Worm (Caenorhabditis elegans) whole organism, young adult: ENCODE data around the gene ZC395.11.

Experiments used
- F22D6.2 ChIP-seq: sonication (generic microtip); optimal IDR thresholded peaks from 2 replicates; lab custom pipeline; 2016; ENCODE audit warnings: mild to moderate bottlenecking, missing genetic modification characterization, missing compliant biosample characterization
- F37B4.10 ChIP-seq: fragments of 200-800 bp; sonication (Bioruptor generic); IDR thresholded peaks from 2 replicates; pipeline ENCODE4 v1.3.6; 2022; ENCODE audit warnings: missing genetic modification characterization, missing compliant biosample characterization
- F39B2.1 ChIP-seq: fragments of 200-800 bp; sonication (Bioruptor generic); IDR thresholded peaks from 2 replicates; pipeline ENCODE4 v1.3.6; 2022; ENCODE audit warnings: missing genetic modification reagents, missing genetic modification characterization, missing compliant biosample characterization
- F52B5.7 ChIP-seq: sonication (generic microtip); optimal IDR thresholded peaks from 2 replicates; lab custom pipeline; 2016; ENCODE audit warnings: mild to moderate bottlenecking, missing genetic modification characterization, missing compliant biosample characterization
- F57A8.1 ChIP-seq: fragments of 200-800 bp; sonication (Bioruptor generic); optimal IDR thresholded peaks from 2 replicates; lab custom pipeline; 2018; ENCODE audit warnings: mild to moderate bottlenecking, missing genetic modification characterization, moderate library complexity, missing compliant biosample characterization
- K12H6.12 ChIP-seq: fragments of 200-800 bp; sonication (Bioruptor generic); optimal IDR thresholded peaks from 2 replicates; lab custom pipeline; 2018; ENCODE audit warnings: mild to moderate bottlenecking, missing genetic modification characterization, missing compliant biosample characterization
- T07F8.4 ChIP-seq: sonication (generic microtip); optimal IDR thresholded peaks from 2 replicates; lab custom pipeline; 2016; ENCODE audit warnings: mild to moderate bottlenecking, missing genetic modification characterization, moderate library complexity, missing compliant biosample characterization
- Y53F4B.3 ChIP-seq: fragments of 200-800 bp; sonication (Bioruptor generic); IDR thresholded peaks from 2 replicates; pipeline ENCODE4 v1.3.6; 2022; ENCODE audit warnings: missing genetic modification reagents, missing genetic modification characterization, missing compliant biosample characterization
- Y95B8A.8 ChIP-seq: fragments of 200-800 bp; sonication (Bioruptor generic); IDR thresholded peaks from 2 replicates; pipeline ENCODE4 v1.3.6; 2022; ENCODE audit warnings: missing genetic modification reagents, missing genetic modification characterization, missing compliant biosample characterization
- ZK185.1 ChIP-seq: sonication (generic microtip); optimal IDR thresholded peaks from 2 replicates; lab custom pipeline; 2016; ENCODE audit warnings: mild to moderate bottlenecking, missing genetic modification characterization, missing compliant biosample characterization; ENCODE audit not compliant: poor library complexity, severe bottlenecking
- ama-1 ChIP-seq, 3 experiments: fragments of 150-350 bp in 1 of 3; sonication (generic microtip) in 2 of 3; optimal IDR thresholded peaks; 2 replicates each; lab custom pipeline; 2014 to 2018; ENCODE audit warnings: missing biosample characterization in 2 of 3, missing genetic modification characterization in 2 of 3, missing genetic modification reagents in 2 of 3
- athp-1 ChIP-seq: sonication (generic microtip); optimal IDR thresholded peaks from 2 replicates; lab custom pipeline; 2017; ENCODE audit warnings: mild to moderate bottlenecking, missing genetic modification characterization, missing compliant biosample characterization
- ccch-3 ChIP-seq: fragments of 200-800 bp; sonication (Bioruptor generic); optimal IDR thresholded peaks from 2 replicates; lab custom pipeline; 2018; ENCODE audit warnings: mild to moderate bottlenecking, missing genetic modification characterization, missing compliant biosample characterization
- cebp-1 ChIP-seq, 2 experiments: fragments of 200-800 bp in 1 of 2; sonication (Bioruptor generic) in 1 of 2; sonication (generic microtip) in 1 of 2; IDR thresholded peaks in 1 of 2; optimal IDR thresholded peaks in 1 of 2; 2 replicates each; pipeline versions ENCODE4 v1.3.6 to Lab custom; 2017 to 2022; ENCODE audit warnings: missing compliant biosample characterization in 2 of 2, missing genetic modification characterization in 2 of 2, mild to moderate bottlenecking in 1 of 2, missing genetic modification reagents in 1 of 2, moderate library complexity in 1 of 2
- ceh-91 ChIP-seq: fragments of 200-800 bp; sonication (Bioruptor generic); IDR thresholded peaks from 2 replicates; pipeline ENCODE4 v1.3.6; 2022; ENCODE audit warnings: missing genetic modification reagents, missing genetic modification characterization, missing compliant biosample characterization
- die-1 ChIP-seq: sonication (generic microtip); optimal IDR thresholded peaks from 2 replicates; lab custom pipeline; 2016; ENCODE audit warnings: missing genotype, mild to moderate bottlenecking, missing genetic modification characterization, missing compliant biosample characterization
- efl-1 ChIP-seq: fragments of 150-350 bp; optimal IDR thresholded peaks from 2 replicates; lab custom pipeline; 2014; ENCODE audit warnings: missing biosample characterization, missing genetic modification reagents, missing genetic modification characterization
- egrh-3 ChIP-seq: fragments of 200-800 bp; sonication (Bioruptor generic); IDR thresholded peaks from 2 replicates; pipeline ENCODE4 v1.3.6; 2022; ENCODE audit warnings: missing genetic modification reagents, missing genetic modification characterization, missing compliant biosample characterization
- gei-17 ChIP-seq: fragments of 200-800 bp; sonication (Bioruptor generic); optimal IDR thresholded peaks from 2 replicates; lab custom pipeline; 2018; ENCODE audit warnings: mild to moderate bottlenecking, missing genetic modification characterization, missing compliant biosample characterization
- hlh-12 ChIP-seq: sonication (generic microtip); optimal IDR thresholded peaks from 2 replicates; lab custom pipeline; 2016; ENCODE audit warnings: missing genetic modification characterization, missing compliant biosample characterization
- hmg-1.2 ChIP-seq: fragments of 200-800 bp; sonication (Bioruptor generic); IDR thresholded peaks from 2 replicates; pipeline ENCODE4 v1.3.6; 2022; ENCODE audit warnings: missing genetic modification reagents, missing genetic modification characterization, missing compliant biosample characterization
- let-607 ChIP-seq, 2 experiments: fragments of 200-800 bp in 1 of 2; sonication (Bioruptor generic) in 1 of 2; sonication (generic microtip) in 1 of 2; optimal IDR thresholded peaks; 2 replicates each; lab custom pipeline; 2016 to 2018; ENCODE audit warnings: mild to moderate bottlenecking in 2 of 2, missing compliant biosample characterization in 2 of 2, missing genetic modification characterization in 2 of 2, moderate library complexity in 2 of 2, missing genotype in 1 of 2
- lin-40 ChIP-seq: sonication (generic microtip); optimal IDR thresholded peaks from 2 replicates; lab custom pipeline; 2016; ENCODE audit warnings: missing genetic modification characterization, mild to moderate bottlenecking, missing compliant biosample characterization, missing genotype, missing genetic modification reagents
- lir-1 ChIP-seq: fragments of 200-800 bp; sonication (Bioruptor generic); conservative IDR thresholded peaks from 2 replicates; pipeline ENCODE4 v1.3.6; 2022; ENCODE audit warnings: missing genetic modification reagents, missing genetic modification characterization, missing compliant biosample characterization
- madf-10 ChIP-seq: sonication (generic microtip); optimal IDR thresholded peaks from 2 replicates; lab custom pipeline; 2016; ENCODE audit warnings: mild to moderate bottlenecking, missing genetic modification characterization, missing compliant biosample characterization
- madf-3 ChIP-seq: fragments of 200-800 bp; sonication (Bioruptor generic); IDR thresholded peaks from 2 replicates; pipeline ENCODE4 v1.3.6; 2022; ENCODE audit warnings: missing genetic modification reagents, missing genetic modification characterization, missing compliant biosample characterization
- madf-6 ChIP-seq: fragments of 200-800 bp; sonication (Bioruptor generic); IDR thresholded peaks from 2 replicates; pipeline ENCODE4 v1.3.6; 2022; ENCODE audit warnings: missing genetic modification reagents, missing genetic modification characterization, missing compliant biosample characterization
- madf-8 ChIP-seq: fragments of 200-800 bp; sonication (Bioruptor generic); conservative IDR thresholded peaks from 2 replicates; pipeline ENCODE4 v1.3.6; 2022; ENCODE audit warnings: missing genetic modification reagents, missing genetic modification characterization, missing compliant biosample characterization
- mcd-1 ChIP-seq: fragments of 200-800 bp; sonication (Bioruptor generic); IDR thresholded peaks from 2 replicates; pipeline ENCODE4 v1.3.6; 2022; ENCODE audit warnings: missing genetic modification reagents, missing genetic modification characterization, missing compliant biosample characterization
- mes-4 ChIP-seq: sonication (generic microtip); optimal IDR thresholded peaks from 2 replicates; lab custom pipeline; 2016; ENCODE audit warnings: missing genotype, missing genetic modification characterization, missing compliant biosample characterization
- nfyb-1 ChIP-seq: fragments of 200-800 bp; sonication (Bioruptor generic); IDR thresholded peaks from 2 replicates; pipeline ENCODE4 v1.3.6; 2022; ENCODE audit warnings: missing genetic modification reagents, missing genetic modification characterization, missing compliant biosample characterization
- nhr-27 ChIP-seq: fragments of 200-800 bp; sonication (Bioruptor generic); optimal IDR thresholded peaks from 2 replicates; lab custom pipeline; 2018; ENCODE audit warnings: mild to moderate bottlenecking, missing genetic modification characterization, moderate library complexity, missing compliant biosample characterization
- nhr-80 ChIP-seq: sonication (generic microtip); optimal IDR thresholded peaks from 2 replicates; lab custom pipeline; 2016; ENCODE audit warnings: missing genetic modification characterization, missing compliant biosample characterization
- nhr-90 ChIP-seq: sonication (generic microtip); optimal IDR thresholded peaks from 2 replicates; lab custom pipeline; 2016; ENCODE audit warnings: missing genotype, mild to moderate bottlenecking, missing genetic modification characterization, missing compliant biosample characterization
- pha-4 ChIP-seq: fragments of 150-350 bp; sonication (generic microtip); optimal IDR thresholded peaks from 2 replicates; lab custom pipeline; 2014; ENCODE audit warnings: missing biosample characterization, missing genetic modification reagents, missing genetic modification characterization
- snpc-3.4 ChIP-seq: sonication (generic microtip); optimal IDR thresholded peaks from 2 replicates; lab custom pipeline; 2017; ENCODE audit warnings: missing genetic modification characterization, mild to moderate bottlenecking, missing compliant biosample characterization, antibody characterized with exemption, moderate library complexity, missing genotype, missing genetic modification reagents
- tbx-9 ChIP-seq: sonication (generic microtip); optimal IDR thresholded peaks from 2 replicates; lab custom pipeline; 2016; ENCODE audit warnings: borderline replicate concordance, missing genetic modification characterization, inconsistent platforms, missing compliant biosample characterization
- unc-62 ChIP-seq: fragments of 150-350 bp; optimal IDR thresholded peaks from 2 replicates; lab custom pipeline; 2014; ENCODE audit warnings: missing biosample characterization, missing genetic modification reagents, missing genetic modification characterization
- xnd-1 ChIP-seq: sonication (generic microtip); optimal IDR thresholded peaks from 2 replicates; lab custom pipeline; 2016; ENCODE audit warnings: missing genotype, missing genetic modification reagents, missing genetic modification characterization, missing compliant biosample characterization
- zfh-2 ChIP-seq: fragments of 200-800 bp; sonication (Bioruptor generic); conservative IDR thresholded peaks from 2 replicates; pipeline ENCODE4 v1.3.6; 2022; ENCODE audit warnings: missing genetic modification reagents, missing genetic modification characterization, missing compliant biosample characterization
- zim-3 ChIP-seq: sonication (generic microtip); optimal IDR thresholded peaks from 2 replicates; lab custom pipeline; 2017; ENCODE audit warnings: mild to moderate bottlenecking, missing genetic modification characterization, moderate library complexity, missing compliant biosample characterization
- ztf-25 ChIP-seq: fragments of 200-800 bp; sonication (Bioruptor generic); IDR thresholded peaks from 2 replicates; pipeline ENCODE4 v1.3.6; 2022; ENCODE audit warnings: missing genetic modification reagents, missing genetic modification characterization, missing compliant biosample characterization
- ztf-28 ChIP-seq: fragments of 200-800 bp; sonication (Bioruptor generic); IDR thresholded peaks from 2 replicates; pipeline ENCODE4 v1.3.6; 2022; ENCODE audit warnings: missing genetic modification reagents, missing genetic modification characterization, missing compliant biosample characterization
- ztf-3 ChIP-seq: fragments of 200-800 bp; sonication (Bioruptor generic); optimal IDR thresholded peaks from 2 replicates; lab custom pipeline; 2018; ENCODE audit warnings: mild to moderate bottlenecking, missing genetic modification characterization, missing compliant biosample characterization

The ZC395.11 gene

DNA sequence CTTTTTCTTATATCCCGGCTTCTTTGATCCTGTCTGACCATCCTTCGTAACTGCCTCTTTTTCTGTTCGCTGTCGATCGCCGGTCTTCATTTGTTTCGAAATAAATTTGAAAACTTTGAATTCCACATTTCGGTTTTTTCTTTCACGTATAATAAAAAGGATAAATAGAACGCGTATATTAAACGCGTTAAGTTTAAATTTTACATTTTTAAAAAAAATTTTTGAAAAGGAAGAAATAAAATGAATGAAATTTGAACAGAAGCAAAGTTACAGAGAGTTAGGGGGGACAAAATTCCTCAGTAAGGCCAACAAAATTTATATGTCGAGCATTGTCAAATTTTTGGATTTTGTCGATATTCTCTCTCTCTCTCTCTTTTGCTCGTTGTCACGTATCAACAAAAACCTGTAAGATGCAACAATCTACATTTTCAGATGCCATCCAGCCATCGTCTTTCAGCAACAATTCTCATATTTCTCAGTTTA is 15.7 kb upstream of the ZC395.11 start, which contains the start of the genes T15B12.2 and F52C9.5:
Gene T15B12.2 (minus strand): TSS at position 101 of the 483 bp plus-strand sequence.
Gene F52C9.5 (plus strand): TSS at position 433 of the 483 bp plus-strand sequence.
- TF ChIP-seq gei-17 (GFP tag; lab: Kevin White, UChicago) (no peak), ztf-25 (no peak), zim-3 (tag; lab: Kevin White, UChicago) (no peak), hlh-12 (no peak), ztf-28 (GFP tag; lab: Robert Waterston, UW) (no peak), snpc-3.4 (tag; lab: Kevin White, UChicago) (no peak), nhr-80 (tag; lab: Kevin White, UChicago) (no peak), nfyb-1 (GFP tag; lab: Robert Waterston, UW) (no peak), F57A8.1 (no peak), lir-1 (GFP tag; lab: Robert Waterston, UW) (no peak), xnd-1 (tag; lab: Kevin White, UChicago) (no peak), ZK185.1 (tag; lab: Kevin White, UChicago) (no peak), mcd-1 (GFP tag; lab: Robert Waterston, UW) (no peak), hmg-1.2 (GFP tag; lab: Robert Waterston, UW) (no peak), nhr-90 (no peak), madf-10 (tag; lab: Kevin White, UChicago) (no peak), tbx-9 (tag; lab: Kevin White, UChicago) (no peak), ccch-3 (GFP tag; lab: Kevin White, UChicago) (no peak), Y53F4B.3 (no peak)

DNA sequence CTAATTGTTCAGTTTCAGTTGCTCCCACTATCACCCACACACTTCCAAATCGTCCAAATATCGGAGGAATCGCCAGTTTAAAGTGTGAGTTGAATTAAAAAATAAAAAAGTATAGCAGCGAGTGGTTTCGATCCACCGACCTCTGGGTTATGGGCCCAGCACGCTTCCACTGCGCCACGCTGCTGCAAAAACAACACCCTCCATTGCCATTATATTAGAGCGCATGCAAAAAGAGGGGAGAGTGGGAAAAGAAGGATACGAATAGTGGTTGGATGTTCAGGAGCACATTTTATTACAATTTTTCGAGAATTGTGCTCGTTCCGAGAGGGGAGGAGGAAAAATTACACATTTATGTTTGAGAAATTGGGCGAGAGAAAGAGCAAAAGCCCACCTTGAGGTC is 8.8 kb upstream of the ZC395.11 start:
- TF ChIP-seq egrh-3 (GFP tag; lab: Robert Waterston, UW) = 0 out of 2 replicates have a peak, but pooled peaks have one; percentile 29
- TF ChIP-seq zfh-2 = no peak
- TF ChIP-seq nhr-27 (tag; lab: Kevin White, UChicago) = no peak
- TF ChIP-seq snpc-3.4 (tag; lab: Kevin White, UChicago) = peak; percentile 58
- TF ChIP-seq F37B4.10 = no peak
- no peak for TF ChIP-seq gei-17 (GFP tag; lab: Kevin White, UChicago)
- 0 out of 2 replicates have a peak, but pooled peaks have one; percentile 41 for TF ChIP-seq ztf-28 (GFP tag; lab: Robert Waterston, UW)
- peak; percentile 93 for TF ChIP-seq die-1 (tag; lab: Kevin White, UChicago)
- peak; percentile 59 for TF ChIP-seq madf-10 (tag; lab: Kevin White, UChicago)
- peak; percentile 71 for TF ChIP-seq K12H6.12 (tag; lab: Kevin White, UChicago)
- TF ChIP-seq ztf-3 = no peak
- 0 out of 2 replicates have a peak, but pooled peaks have one; percentile 18 for TF ChIP-seq ceh-91 (GFP tag; lab: Robert Waterston, UW)
- TF ChIP-seq madf-3 (GFP tag; lab: Robert Waterston, UW) = no peak
- no peak for TF ChIP-seq madf-8 (GFP tag; lab: Robert Waterston, UW)
- TF ChIP-seq F57A8.1 = peak; percentile 39
- TF ChIP-seq madf-6 (GFP tag; lab: Robert Waterston, UW) = no peak
- no peak for TF ChIP-seq F39B2.1 (GFP tag; lab: Robert Waterston, UW)
- no peak for TF ChIP-seq xnd-1 (tag; lab: Kevin White, UChicago)
- TF ChIP-seq T07F8.4 = peak; percentile 26
- TF ChIP-seq Y95B8A.8 (GFP tag; lab: Robert Waterston, UW) = no peak
- TF ChIP-seq F22D6.2 (tag; lab: Kevin White, UChicago) = no peak
- no peak for TF ChIP-seq unc-62 (GFP tag; lab: Kevin White, UChicago)
- no peak for TF ChIP-seq ama-1 (optimal IDR thresholded peaks at IDR 0.05; lab: Kevin White, UChicago)
- TF ChIP-seq ama-1 (GFP tag; optimal IDR thresholded peaks at IDR 0.05; lab: Kevin White, UChicago) = peak; percentile 44 to 86
- TF ChIP-seq athp-1 = peak; percentile 79
- TF ChIP-seq ztf-25 = peak; percentile 96
- TF ChIP-seq cebp-1 (GFP tag; IDR thresholded peaks at IDR 0.05; lab: Robert Waterston, UW) = peak; percentile 43; the same call in 1 of the 2 replicates
- no peak for TF ChIP-seq cebp-1 (tag; optimal IDR thresholded peaks at IDR 0.05; lab: Kevin White, UChicago)
- TF ChIP-seq efl-1 (GFP tag; lab: Kevin White, UChicago) = no peak
- TF ChIP-seq zim-3 (tag; lab: Kevin White, UChicago) = peak; percentile 83
- peak; percentile 42 for TF ChIP-seq mes-4 (tag; lab: Kevin White, UChicago)
- TF ChIP-seq F52B5.7 (tag; lab: Kevin White, UChicago) = peak; percentile 82
- TF ChIP-seq lin-40 (tag; lab: Kevin White, UChicago) = peak; percentile 38
- TF ChIP-seq pha-4 (tag; lab: Kevin White, UChicago) = no peak
- peak; percentile 40 to 65 for TF ChIP-seq let-607 (tag; optimal IDR thresholded peaks at IDR 0.05; lab: Kevin White, UChicago)
- no peak for TF ChIP-seq ccch-3 (GFP tag; lab: Kevin White, UChicago)
- no peak for TF ChIP-seq nhr-80 (tag; lab: Kevin White, UChicago)
